Worm (Caenorhabditis elegans) whole organism, mixed stage, embryonic: ENCODE data around the gene memb-2.

Source experiments
- elt-1 ChIP-seq: sonication (generic microtip); optimal IDR thresholded peaks from 2 replicates; lab custom pipeline; 2017; ENCODE audit warnings: missing genetic modification characterization, mild to moderate bottlenecking, missing compliant biosample characterization, antibody characterized with exemption, moderate library complexity, borderline replicate concordance; ENCODE audit not compliant: insufficient read depth
- nhr-76 ChIP-seq: sonication (generic microtip); optimal IDR thresholded peaks from 2 replicates; lab custom pipeline; 2017; ENCODE audit warnings: missing biosample characterization, missing genetic modification characterization
- unc-62 ChIP-seq: fragments of 150-350 bp; optimal IDR thresholded peaks from 2 replicates; lab custom pipeline; 2014; ENCODE audit warnings: missing biosample characterization, missing genetic modification reagents, missing genetic modification characterization

DNA sequence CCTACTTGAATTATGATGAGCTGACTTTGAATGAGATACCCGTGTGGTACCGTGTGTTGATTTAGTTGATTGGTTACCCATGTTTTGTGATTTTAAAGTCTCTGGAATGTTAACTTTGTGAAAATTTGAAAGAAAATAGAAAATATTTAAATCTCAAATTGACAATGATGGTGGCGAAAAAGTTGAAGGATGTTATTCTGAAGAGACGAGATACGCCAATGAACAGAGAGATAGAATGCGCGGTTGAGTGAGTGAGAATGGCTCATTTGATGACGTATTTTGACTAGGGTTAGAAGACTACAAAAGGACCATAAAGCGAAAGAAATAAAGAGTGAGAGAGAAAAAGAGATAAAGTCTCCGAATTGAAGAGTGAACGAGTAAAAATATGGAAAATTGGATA lies 49.5 kb downstream of the memb-2 start, which contains the start of gene glb-6:
- no peak for TF ChIP-seq nhr-76 (tag; lab: Kevin White, UChicago)
- no peak for TF ChIP-seq elt-1
- TF ChIP-seq unc-62 (GFP tag; lab: Kevin White, UChicago) = no peak
